Fruit fly (Drosophila melanogaster) whole organism, embryonic: Measurements from ENCODE around the gene CG2898.

Experiments
- Antp ChIP-seq: fragments of 200-800 bp; sonication (Bioruptor generic); optimal IDR thresholded peaks from 3 replicates; lab custom pipeline; 2016; ENCODE audit warnings: missing biosample characterization, missing genetic modification characterization
- BtbVII ChIP-seq: fragments of 200-800 bp; sonication (Bioruptor generic); optimal IDR thresholded peaks from 3 replicates; lab custom pipeline; 2017; ENCODE audit warnings: missing biosample characterization, mild to moderate bottlenecking, missing genetic modification characterization
- Bteb2 ChIP-seq: fragments of 200-800 bp; sonication (Bioruptor generic); optimal IDR thresholded peaks from 2 replicates; lab custom pipeline; 2016; ENCODE audit warnings: missing biosample characterization, missing genetic modification characterization
- CG11560 ChIP-seq: fragments of 200-800 bp; sonication (Bioruptor generic); IDR thresholded peaks from 3 replicates; pipeline ENCODE4 v1.3.6; 2022; ENCODE audit warnings: missing biosample characterization, missing genetic modification characterization
- CG12659 ChIP-seq: fragments of 200-800 bp; sonication (Bioruptor generic); optimal IDR thresholded peaks from 3 replicates; lab custom pipeline; 2017; ENCODE audit warnings: mild to moderate bottlenecking, missing biosample characterization, missing genetic modification reagents, missing genetic modification characterization
- CG14710 ChIP-seq: fragments of 200-800 bp; sonication (Bioruptor generic); optimal IDR thresholded peaks from 3 replicates; lab custom pipeline; 2019; ENCODE audit warnings: missing biosample characterization, mild to moderate bottlenecking, missing genetic modification characterization, moderate library complexity
- CG15601 ChIP-seq: fragments of 200-800 bp; sonication (Bioruptor generic); optimal IDR thresholded peaks from 3 replicates; lab custom pipeline; 2019; ENCODE audit warnings: missing biosample characterization, mild to moderate bottlenecking, missing genetic modification characterization, moderate library complexity
- CG17186 ChIP-seq: fragments of 200-800 bp; sonication (Bioruptor generic); optimal IDR thresholded peaks from 3 replicates; lab custom pipeline; 2017; ENCODE audit warnings: missing biosample characterization, missing genetic modification reagents, missing genetic modification characterization
- CG1792 ChIP-seq: fragments of 200-800 bp; sonication (Bioruptor generic); optimal IDR thresholded peaks from 2 replicates; lab custom pipeline; 2016; ENCODE audit warnings: missing biosample characterization, missing genetic modification characterization
- CG18262 ChIP-seq: fragments of 200-800 bp; optimal IDR thresholded peaks from 3 replicates; lab custom pipeline; 2019; ENCODE audit warnings: missing biosample characterization, mild to moderate bottlenecking, missing genetic modification characterization, moderate library complexity
- CG2129 ChIP-seq: fragments of 200-800 bp; sonication (Bioruptor generic); IDR thresholded peaks from 2 replicates; pipeline ENCODE4 v1.3.6; 2022; ENCODE audit warnings: missing biosample characterization, missing genetic modification characterization; ENCODE audit not compliant: partially characterized antibody
- CG2712 ChIP-seq: fragments of 200-800 bp; optimal IDR thresholded peaks from 3 replicates; lab custom pipeline; 2019; ENCODE audit warnings: missing biosample characterization, mild to moderate bottlenecking, missing genetic modification characterization, moderate library complexity
- CG30020 ChIP-seq: fragments of 200-800 bp; optimal IDR thresholded peaks from 2 replicates; lab custom pipeline; 2019; ENCODE audit warnings: missing biosample characterization, mild to moderate bottlenecking, missing genetic modification characterization, moderate library complexity
- CG3065 ChIP-seq: fragments of 200-800 bp; sonication (Bioruptor generic); optimal IDR thresholded peaks from 2 replicates; lab custom pipeline; 2016; ENCODE audit warnings: missing biosample characterization, missing genetic modification characterization
- CG6791 ChIP-seq: fragments of 200-800 bp; sonication (Bioruptor generic); IDR thresholded peaks from 3 replicates; pipeline ENCODE4 v1.3.6; 2022; ENCODE audit warnings: missing biosample characterization, missing genetic modification characterization; ENCODE audit not compliant: partially characterized antibody
- CG6813 ChIP-seq: fragments of 200-800 bp; sonication (Bioruptor generic); optimal IDR thresholded peaks from 2 replicates; lab custom pipeline; 2017; ENCODE audit warnings: missing biosample characterization, missing genetic modification characterization, mild to moderate bottlenecking, moderate library complexity, missing genetic modification reagents
- CG7963 ChIP-seq: fragments of 200-800 bp; sonication (Bioruptor generic); IDR thresholded peaks from 3 replicates; pipeline ENCODE4 v1.3.6; 2022; ENCODE audit warnings: missing biosample characterization, missing genetic modification characterization; ENCODE audit not compliant: partially characterized antibody
- CG9609 ChIP-seq: fragments of 200-800 bp; sonication (Bioruptor generic); optimal IDR thresholded peaks from 3 replicates; lab custom pipeline; 2016; ENCODE audit warnings: missing biosample characterization, missing genetic modification characterization
- CG9797 ChIP-seq: fragments of 200-800 bp; sonication (Bioruptor generic); optimal IDR thresholded peaks from 3 replicates; lab custom pipeline; 2018; ENCODE audit warnings: missing biosample characterization, mild to moderate bottlenecking, missing genetic modification characterization
- Dbx ChIP-seq: fragments of 200-800 bp; sonication (Bioruptor generic); IDR thresholded peaks from 3 replicates; pipeline ENCODE4 v1.3.6; 2022; ENCODE audit warnings: missing biosample characterization, missing genetic modification characterization
- E2f2 ChIP-seq: fragments of 200-800 bp; sonication (Bioruptor generic); IDR thresholded peaks from 2 replicates; pipeline ENCODE4 v1.3.6; 2022; ENCODE audit warnings: missing biosample characterization, missing genetic modification characterization
- ERR ChIP-seq: fragments of 200-800 bp; sonication (Bioruptor generic); optimal IDR thresholded peaks from 2 replicates; lab custom pipeline; 2016; ENCODE audit warnings: missing biosample characterization, missing genetic modification characterization
- Ets65A ChIP-seq: fragments of 200-800 bp; sonication (Bioruptor generic); peaks from one replicate; lab custom pipeline; 2016; ENCODE audit warnings: missing biosample characterization, missing genetic modification characterization
- Gug ChIP-seq: fragments of 200-800 bp; sonication (Bioruptor generic); IDR thresholded peaks from 4 replicates; pipeline ENCODE4 v1.3.6; 2022; ENCODE audit warnings: missing biosample characterization, missing genetic modification characterization
- HHEX ChIP-seq: fragments of 200-800 bp; sonication (Bioruptor generic); optimal IDR thresholded peaks from 3 replicates; lab custom pipeline; 2017; ENCODE audit warnings: missing biosample characterization, mild to moderate bottlenecking, missing genetic modification characterization, missing genetic modification reagents
- HLH4C ChIP-seq: fragments of 200-800 bp; sonication (Bioruptor generic); IDR thresholded peaks from 3 replicates; pipeline ENCODE4 v1.3.6; 2022; ENCODE audit warnings: missing biosample characterization, missing genetic modification characterization; ENCODE audit not compliant: partially characterized antibody
- Hmr ChIP-seq: fragments of 200-800 bp; sonication (Bioruptor generic); optimal IDR thresholded peaks from 3 replicates; lab custom pipeline; 2017; ENCODE audit warnings: mild to moderate bottlenecking, missing biosample characterization, missing genetic modification reagents, missing genetic modification characterization
- NC2β ChIP-seq: fragments of 200-800 bp; sonication (Bioruptor generic); optimal IDR thresholded peaks from 2 replicates; lab custom pipeline; 2016; ENCODE audit warnings: missing biosample characterization, missing genetic modification characterization
- Scr ChIP-seq: fragments of 200-800 bp; sonication (Bioruptor generic); IDR thresholded peaks from 2 replicates; pipeline ENCODE4 v1.3.6; 2022; ENCODE audit warnings: missing biosample characterization, missing genetic modification characterization; ENCODE audit not compliant: partially characterized antibody
- Six4 ChIP-seq: fragments of 200-800 bp; sonication (Bioruptor generic); optimal IDR thresholded peaks from 2 replicates; lab custom pipeline; 2016; ENCODE audit warnings: missing biosample characterization, missing genetic modification characterization
- Usf ChIP-seq: fragments of 200-800 bp; sonication (Bioruptor generic); optimal IDR thresholded peaks from 2 replicates; lab custom pipeline; 2017; ENCODE audit warnings: missing genotype, missing biosample characterization, missing genetic modification characterization
- YL-1 ChIP-seq: fragments of 200-800 bp; sonication (Bioruptor generic); optimal IDR thresholded peaks from 3 replicates; lab custom pipeline; 2017; ENCODE audit warnings: missing biosample characterization, mild to moderate bottlenecking, missing genetic modification characterization
- al ChIP-seq: fragments of 200-800 bp; sonication (Bioruptor generic); IDR thresholded peaks from 2 replicates; pipeline ENCODE4 v1.3.6; 2022; ENCODE audit warnings: missing biosample characterization, missing genetic modification characterization
- aop ChIP-seq: fragments of 200-800 bp; sonication (Bioruptor generic); IDR thresholded peaks from 2 replicates; pipeline ENCODE4 v1.3.6; 2022; ENCODE audit warnings: missing biosample characterization, missing genetic modification characterization
- bbx ChIP-seq: fragments of 200-800 bp; sonication (Bioruptor generic); IDR thresholded peaks from 2 replicates; pipeline ENCODE4 v1.3.6; 2022; ENCODE audit warnings: missing biosample characterization, missing genetic modification characterization; ENCODE audit not compliant: partially characterized antibody
- bsh ChIP-seq, 2 experiments: fragments of 200-800 bp; sonication (Bioruptor generic); optimal IDR thresholded peaks; 2 replicates each; lab custom pipeline; 2017 to 2018; ENCODE audit warnings: mild to moderate bottlenecking in 2 of 2, missing biosample characterization in 2 of 2, missing genetic modification characterization in 2 of 2, moderate library complexity in 1 of 2
- fd64A ChIP-seq: fragments of 200-800 bp; sonication (Bioruptor generic); optimal IDR thresholded peaks from 3 replicates; lab custom pipeline; 2018; ENCODE audit warnings: missing biosample characterization, mild to moderate bottlenecking, missing genetic modification characterization
- her ChIP-seq: fragments of 200-800 bp; sonication (Bioruptor generic); optimal IDR thresholded peaks from 2 replicates; lab custom pipeline; 2016; ENCODE audit warnings: missing biosample characterization, missing genetic modification characterization
- luna ChIP-seq: fragments of 200-800 bp; sonication (Bioruptor generic); optimal IDR thresholded peaks from 2 replicates; lab custom pipeline; 2016; ENCODE audit warnings: missing biosample characterization, missing genetic modification characterization
- nau ChIP-seq: fragments of 200-800 bp; sonication (Bioruptor generic); optimal IDR thresholded peaks from 3 replicates; lab custom pipeline; 2017; ENCODE audit warnings: missing biosample characterization, mild to moderate bottlenecking, missing genetic modification characterization, missing genetic modification reagents
- pum ChIP-seq: fragments of 200-800 bp; sonication (Bioruptor generic); optimal IDR thresholded peaks from 2 replicates; lab custom pipeline; 2016; ENCODE audit warnings: missing biosample characterization, missing genetic modification characterization
- sd ChIP-seq: fragments of 200-800 bp; sonication (Bioruptor generic); optimal IDR thresholded peaks from 3 replicates; lab custom pipeline; 2018; ENCODE audit warnings: missing biosample characterization, mild to moderate bottlenecking, missing genetic modification characterization, moderate library complexity
- slou ChIP-seq: fragments of 200-800 bp; sonication (Bioruptor generic); optimal IDR thresholded peaks from 3 replicates; lab custom pipeline; 2016; ENCODE audit warnings: missing biosample characterization, missing genetic modification characterization
- so ChIP-seq: fragments of 200-800 bp; sonication (Bioruptor generic); IDR thresholded peaks from 3 replicates; pipeline ENCODE4 v1.3.6; 2022; ENCODE audit warnings: missing biosample characterization, missing genetic modification characterization
- ssp ChIP-seq: fragments of 200-800 bp; sonication (Bioruptor generic); IDR thresholded peaks from 2 replicates; pipeline ENCODE4 v1.3.6; 2022; ENCODE audit warnings: missing biosample characterization, missing genetic modification characterization
- stwl ChIP-seq: fragments of 200-800 bp; sonication (Bioruptor generic); optimal IDR thresholded peaks from 3 replicates; lab custom pipeline; 2018; ENCODE audit warnings: missing biosample characterization, mild to moderate bottlenecking, missing genetic modification characterization, moderate library complexity
- trem ChIP-seq: fragments of 200-800 bp; optimal IDR thresholded peaks from 3 replicates; lab custom pipeline; 2019; ENCODE audit warnings: missing biosample characterization, mild to moderate bottlenecking, missing genetic modification characterization, moderate library complexity
- unc-4 ChIP-seq: fragments of 200-800 bp; sonication (Bioruptor generic); IDR thresholded peaks from 2 replicates; pipeline ENCODE4 v1.3.6; 2022; ENCODE audit warnings: missing biosample characterization, missing genetic modification characterization; ENCODE audit not compliant: partially characterized antibody
- wdn ChIP-seq: fragments of 200-800 bp; sonication (Bioruptor generic); IDR thresholded peaks from 2 replicates; pipeline ENCODE4 v1.3.6; 2022; ENCODE audit warnings: missing biosample characterization, missing genetic modification characterization
- wek ChIP-seq: fragments of 200-800 bp; sonication (Bioruptor generic); optimal IDR thresholded peaks from 3 replicates; lab custom pipeline; 2018; ENCODE audit warnings: missing biosample characterization, mild to moderate bottlenecking, missing genetic modification characterization, moderate library complexity

The CG2898 gene

dm6 chrX:10367801-10368203, 7.4 kb upstream of the CG2898 start, which contains the start of gene CG17841 (continued):
- TF ChIP-seq unc-4 (GFP tag; lab: Robert Waterston, UW) (peak; percentile 62), wdn (GFP tag; lab: Robert Waterston, UW) (no peak), pum (no peak), CG2712 (peak; percentile 31), CG17186 (GFP tag; lab: Kevin White, UChicago) (peak; percentile 34), Bteb2 (GFP tag; lab: Kevin White, UChicago) (no peak), wek (peak; percentile 95), sd (tag; lab: Kevin White, UChicago) (peak; percentile 2), CG11560 (peak; percentile 72; the same call in 2 of the 3 replicates), bbx (GFP tag; lab: Robert Waterston, UW) (peak; percentile 53), CG9797 (peak; percentile 80), HHEX (no peak), ERR (GFP tag; lab: Kevin White, UChicago) (no peak), her (GFP tag; lab: Kevin White, UChicago) (peak; percentile 44), trem (peak; percentile 74), stwl (tag; lab: Kevin White, UChicago) (peak; percentile 74), so (GFP tag; lab: Robert Waterston, UW) (0 out of 3 replicates have a peak, but pooled peaks have one; percentile 19), fd64A (GFP tag; lab: Kevin White, UChicago) (no peak), Six4 (GFP tag; lab: Kevin White, UChicago) (no peak), al (GFP tag; lab: Robert Waterston, UW) (no peak), Usf (GFP tag; lab: Kevin White, UChicago) (no peak), bsh (GFP tag; optimal IDR thresholded peaks at IDR 0.05; lab: Kevin White, UChicago) (no peak), ssp (peak; percentile 64), YL-1 (GFP tag; lab: Kevin White, UChicago) (peak; percentile 42), Hmr (peak; percentile 15), E2f2 (GFP tag; lab: Robert Waterston, UW) (peak; percentile 89), BtbVII (GFP tag; lab: Kevin White, UChicago) (no peak), CG15601 (tag; lab: Kevin White, UChicago) (peak; percentile 23), Scr (peak; percentile 45; the same call in 1 of the 2 replicates), Dbx (GFP tag; lab: Robert Waterston, UW) (no peak), aop (GFP tag; lab: Robert Waterston, UW) (no peak), Gug (GFP tag; lab: Robert Waterston, UW) (no peak), CG1792 (GFP tag; lab: Kevin White, UChicago) (no peak), Ets65A (GFP tag; lab: Kevin White, UChicago) (no peak), slou (no peak), CG2129 (GFP tag; lab: Robert Waterston, UW) (no peak), CG7963 (GFP tag; lab: Robert Waterston, UW) (0 out of 3 replicates have a peak, but pooled peaks have one; percentile 38), CG12659 (GFP tag; lab: Kevin White, UChicago) (peak; percentile 55), nau (GFP tag; lab: Kevin White, UChicago) (no peak), CG18262 (tag; lab: Kevin White, UChicago) (no peak), CG9609 (GFP tag; lab: Kevin White, UChicago) (peak; percentile 17), CG6791 (GFP tag; lab: Robert Waterston, UW) (peak; percentile 43; the same call in 1 of the 3 replicates), NC2β (GFP tag; lab: Kevin White, UChicago) (no peak), CG6813 (GFP tag; lab: Kevin White, UChicago) (no peak), CG3065 (GFP tag; lab: Kevin White, UChicago) (no peak), CG14710 (tag; lab: Kevin White, UChicago) (peak; percentile 89), Antp (GFP tag; lab: Kevin White, UChicago) (no peak), luna (GFP tag; lab: Kevin White, UChicago) (no peak), CG30020 (tag; lab: Kevin White, UChicago) (peak; percentile 59), HLH4C (peak; percentile 65)
